Worm (Caenorhabditis elegans) whole organism, L3 larva: ENCODE measurements around the gene T16A1.4.

ENCODE experiments used
- daf-12 ChIP-seq: fragments of 150-350 bp; optimal IDR thresholded peaks from 2 replicates; lab custom pipeline; 2014; ENCODE audit warnings: missing biosample characterization, missing genetic modification reagents, missing genetic modification characterization
- lin-15B ChIP-seq: fragments of 150-350 bp; optimal IDR thresholded peaks from 2 replicates; lab custom pipeline; 2014; ENCODE audit warnings: missing biosample characterization, missing genetic modification characterization
- lin-39 ChIP-seq: fragments of 150-350 bp; optimal IDR thresholded peaks from 2 replicates; lab custom pipeline; 2018; ENCODE audit warnings: missing biosample characterization, missing genetic modification reagents, missing genetic modification characterization
- mml-1 ChIP-seq: fragments of 150-350 bp; sonication (generic microtip); optimal IDR thresholded peaks from 3 replicates; lab custom pipeline; 2014; ENCODE audit warnings: missing biosample characterization, missing genetic modification characterization
- nhr-23 ChIP-seq: fragments of 150-350 bp; optimal IDR thresholded peaks from 2 replicates; lab custom pipeline; 2014; ENCODE audit warnings: missing biosample characterization, missing genetic modification reagents, missing genetic modification characterization
- nhr-43 ChIP-seq: sonication (generic microtip); optimal IDR thresholded peaks from 2 replicates; lab custom pipeline; 2016; ENCODE audit warnings: mild to moderate bottlenecking, missing genetic modification characterization, missing compliant biosample characterization; ENCODE audit not compliant: poor library complexity, severe bottlenecking
- nhr-76 ChIP-seq: fragments of 150-350 bp; sonication (generic microtip); optimal IDR thresholded peaks from 5 replicates; lab custom pipeline; 2014; ENCODE audit warnings: missing biosample characterization, missing genetic modification characterization
- snpc-4 ChIP-seq: fragments of 150-350 bp; optimal IDR thresholded peaks from 2 replicates; lab custom pipeline; 2014; ENCODE audit warnings: missing biosample characterization, missing genetic modification characterization

DNA sequence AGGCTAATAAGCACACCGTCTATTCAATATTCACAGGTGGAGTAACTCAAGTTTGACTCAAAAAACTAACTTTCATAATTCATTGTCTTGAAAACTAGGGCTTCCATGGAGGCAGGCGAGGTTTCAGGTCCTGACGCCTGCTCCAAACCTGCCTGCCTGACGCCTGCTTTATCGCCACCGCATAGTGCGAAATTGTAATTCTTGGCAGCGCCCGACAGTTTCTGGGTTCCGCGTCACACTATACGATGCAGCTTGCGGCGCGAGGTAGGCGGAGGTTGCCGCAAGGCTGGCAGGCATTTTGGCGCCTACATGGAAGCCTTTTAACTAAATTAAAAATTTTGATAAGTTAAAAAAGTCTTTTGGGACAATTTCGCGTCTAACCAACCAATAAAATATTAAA lies 5.8 kb downstream of the T16A1.4 start:
- TF ChIP-seq nhr-76 (tag; lab: Kevin White, UChicago) (no peak), snpc-4 (tag; lab: Kevin White, UChicago) (no peak), mml-1 (tag; lab: Kevin White, UChicago) (no peak), nhr-43 (tag; lab: Kevin White, UChicago) (no peak), daf-12 (tag; lab: Kevin White, UChicago) (no peak), lin-39 (tag; lab: Kevin White, UChicago) (no peak), nhr-23 (tag; lab: Kevin White, UChicago) (no peak), lin-15B (no peak)
